Worm (Caenorhabditis elegans) whole organism, L1 larva: Measurements from ENCODE around the gene fust-1.

ENCODE experiments used
- lin-35 ChIP-seq, 2 experiments: fragments of 150-350 bp; optimal IDR thresholded peaks; 2 replicates each; lab custom pipeline; 2014; ENCODE audit warnings: missing biosample characterization in 2 of 2, missing genetic modification characterization in 2 of 2, missing genetic modification reagents in 2 of 2
- nhr-11 ChIP-seq: fragments of 150-350 bp; optimal IDR thresholded peaks from 2 replicates; lab custom pipeline; 2014; ENCODE audit warnings: missing biosample characterization, missing genetic modification characterization
- rnt-1 ChIP-seq: sonication (generic microtip); optimal IDR thresholded peaks from 2 replicates; lab custom pipeline; 2016; ENCODE audit warnings: mild to moderate bottlenecking, missing genetic modification characterization, moderate library complexity, missing compliant biosample characterization
- skn-1 ChIP-seq: fragments of 150-350 bp; optimal IDR thresholded peaks from 2 replicates; lab custom pipeline; 2014; ENCODE audit warnings: missing biosample characterization, missing genetic modification characterization
- tbx-2 ChIP-seq: sonication (generic microtip); optimal IDR thresholded peaks from 2 replicates; lab custom pipeline; 2016; ENCODE audit warnings: missing genetic modification characterization, missing compliant biosample characterization

DNA sequence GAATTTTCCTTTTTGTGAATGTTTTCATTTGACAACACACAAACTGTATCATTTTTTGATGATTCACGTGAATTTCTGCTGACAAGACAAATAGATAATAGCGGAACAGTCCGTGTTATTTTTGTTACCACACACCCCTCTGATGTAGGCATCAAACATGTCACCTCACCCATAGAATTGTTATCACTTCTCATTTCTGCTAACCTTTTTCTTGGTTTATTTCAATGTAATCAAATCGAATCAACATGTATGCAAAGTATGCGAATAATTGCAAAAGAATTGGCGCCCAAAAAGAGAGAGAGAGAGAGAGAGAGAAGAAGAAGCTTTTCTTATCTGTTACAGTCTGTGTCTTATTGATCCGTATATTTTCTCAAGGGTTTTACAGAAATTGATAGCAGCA lies 5.0 kb downstream of the fust-1 start:
- TF ChIP-seq tbx-2, result no peak
- TF ChIP-seq lin-35 (GFP tag; optimal IDR thresholded peaks at IDR 0.05; lab: Kevin White, UChicago), result peak in 1 of 2 experiments; percentile 50
- no peak for TF ChIP-seq nhr-11 (tag; lab: Kevin White, UChicago)
- no peak for TF ChIP-seq skn-1 (tag; lab: Kevin White, UChicago)
- TF ChIP-seq rnt-1 (tag; lab: Kevin White, UChicago), result no peak
